Worm (Caenorhabditis elegans): ENCODE data around the gene W08A12.3.

- TF ChIP-seq W03F9.2 (tag; optimal IDR thresholded peaks at IDR 0.05) (no peak), him-1 (tag; optimal IDR thresholded peaks at IDR 0.05) (no peak), dao-5 (tag; optimal IDR thresholded peaks at IDR 0.05) (no peak)
Observed at ce11 chrV:3685790-3686208, 3.1 kb downstream of the W08A12.3 start, which contains the start of gene W08A12.2.

Data from whole organism, L4/young adult.